Fruit fly (Drosophila melanogaster): ENCODE measurements around the gene CG10375.

Gene CG10375

DNA sequence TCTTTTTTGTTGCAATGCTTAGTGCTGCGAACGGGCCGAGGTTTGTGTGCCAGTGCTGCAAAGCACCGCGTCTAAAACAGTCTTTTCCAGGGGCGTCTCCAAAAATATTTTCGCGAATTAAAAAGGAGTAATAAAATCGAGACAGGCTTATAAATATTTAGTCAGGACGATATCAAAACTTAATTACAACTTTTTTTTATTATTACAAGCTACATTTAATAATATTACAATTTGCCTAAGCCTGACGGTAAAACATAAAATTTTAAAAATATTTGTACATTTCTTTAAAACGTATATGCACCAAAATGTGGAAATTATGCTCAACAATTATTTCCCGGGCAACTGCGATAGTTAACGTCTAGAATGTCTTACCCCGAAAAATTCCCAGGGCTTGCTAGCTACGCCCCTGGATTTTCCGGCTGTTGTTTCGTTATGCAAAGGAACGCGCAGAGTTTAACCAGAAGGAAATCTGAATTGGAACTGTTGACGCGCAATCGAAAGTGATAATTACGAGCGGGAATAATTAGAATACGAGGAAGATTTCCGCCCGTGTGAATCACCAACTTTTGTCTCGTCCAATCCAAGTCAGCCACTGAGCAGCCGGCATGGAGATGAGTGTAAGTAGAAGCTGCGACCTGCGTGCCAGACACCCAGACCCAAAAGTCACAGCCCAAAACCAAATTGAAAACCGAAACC lies 9.5 kb upstream of the CG10375 start, which contains the start of the genes PTPMT1 and Hrd3 (continued):
- TF ChIP-seq CG6683 (GFP tag; optimal IDR thresholded peaks at IDR 0.05) (peak; percentile 95), Dref (GFP tag; IDR thresholded peaks at IDR 0.05) (peak; percentile 46; the same call in 1 of the 2 replicates), Lim3 (GFP tag; IDR thresholded peaks at IDR 0.05) (peak; percentile 81), CG2199 (GFP tag; IDR thresholded peaks at IDR 0.05) (peak; percentile 78; the same call in 1 of the 3 replicates), mirr (GFP tag; optimal IDR thresholded peaks at IDR 0.05) (peak; percentile 91), CG3838 (GFP tag; optimal IDR thresholded peaks at IDR 0.05) (peak; percentile 97), Xrp1 (GFP tag; IDR thresholded peaks at IDR 0.05) (peak; percentile 97), z (GFP tag; IDR thresholded peaks at IDR 0.05) (no peak), pb (GFP tag; optimal IDR thresholded peaks at IDR 0.05) (peak; percentile 97), gro (GFP tag; optimal IDR thresholded peaks at IDR 0.05) (peak; percentile 97), en (GFP tag; optimal IDR thresholded peaks at IDR 0.05) (peak; percentile 92), CG2120 (GFP tag; optimal IDR thresholded peaks at IDR 0.05) (peak; percentile 99), tio (GFP tag; optimal IDR thresholded peaks at IDR 0.05) (peak; percentile 99), eyg (GFP tag; optimal IDR thresholded peaks at IDR 0.05) (peak; percentile 94), Hr3 (GFP tag; optimal IDR thresholded peaks at IDR 0.05) (peak; percentile 99), GATAe (GFP tag; conservative IDR thresholded peaks at IDR 0.05) (peak; percentile 88), E2f1 (GFP tag; IDR thresholded peaks at IDR 0.05) (peak; percentile 95), Dp (GFP tag; optimal IDR thresholded peaks at IDR 0.05) (peak; percentile 36), Gsc (GFP tag; IDR thresholded peaks at IDR 0.05) (peak; percentile 90), CG6689 (GFP tag; IDR thresholded peaks at IDR 0.05) (peak; percentile 98), eve (GFP tag; optimal IDR thresholded peaks at IDR 0.05) (peak in 1 of 2 experiments; percentile 75), hth (optimal IDR thresholded peaks at IDR 0.05) (no peak), Max (GFP tag; optimal IDR thresholded peaks at IDR 0.05) (peak; percentile 99), al (GFP tag; IDR thresholded peaks at IDR 0.05) (peak; percentile 94), CG10979 (tag; optimal IDR thresholded peaks at IDR 0.05) (peak; percentile 98), sd (tag; optimal IDR thresholded peaks at IDR 0.05) (peak; percentile 96), dmrt99B (tag; optimal IDR thresholded peaks at IDR 0.05) (peak; percentile 99), Opbp (GFP tag; IDR thresholded peaks at IDR 0.05; ENCODE audit: partially characterized antibody) (no peak), mld (GFP tag; IDR thresholded peaks at IDR 0.05; ENCODE audit: partially characterized antibody) (no peak), CG17912 (GFP tag; optimal IDR thresholded peaks at IDR 0.05) (peak; percentile 86), tin (GFP tag; optimal IDR thresholded peaks at IDR 0.05) (peak; percentile 99), gfzf (GFP tag; optimal IDR thresholded peaks at IDR 0.05) (peak; percentile 32), D19B (GFP tag; optimal IDR thresholded peaks at IDR 0.05) (peak; percentile 96), Meics (GFP tag; optimal IDR thresholded peaks at IDR 0.05) (peak; percentile 99), CG12299 (tag; optimal IDR thresholded peaks at IDR 0.05) (peak; percentile 96), C15 (GFP tag; IDR thresholded peaks at IDR 0.05) (peak; percentile 89; the same call in 2 of the 3 replicates), Fer3 (tag; optimal IDR thresholded peaks at IDR 0.05) (peak; percentile 97), Dip2 (GFP tag; IDR thresholded peaks at IDR 0.05) (peak; percentile 70), Atf3 (GFP tag; optimal IDR thresholded peaks at IDR 0.05) (peak; percentile 96), CG10959 (GFP tag; IDR thresholded peaks at IDR 0.05) (peak; percentile 92), corto (GFP tag; optimal IDR thresholded peaks at IDR 0.05) (peak; percentile 93), cwo (GFP tag; optimal IDR thresholded peaks at IDR 0.05) (peak; percentile 97), usp (GFP tag; optimal IDR thresholded peaks at IDR 0.05) (no peak), CG11456 (GFP tag; IDR thresholded peaks at IDR 0.05) (peak; percentile 95), E2f2 (GFP tag; IDR thresholded peaks at IDR 0.05) (peak; percentile 79), CG6654 (GFP tag; optimal IDR thresholded peaks at IDR 0.05) (peak; percentile 93), Ets97D (GFP tag; optimal IDR thresholded peaks at IDR 0.05) (peak; percentile 92), Lpt (GFP tag; optimal IDR thresholded peaks at IDR 0.05) (no peak), fd102C (GFP tag; optimal IDR thresholded peaks at IDR 0.05) (peak; percentile 73), B-H2 (GFP tag; optimal IDR thresholded peaks at IDR 0.05) (peak; percentile 97)

All from whole organism, embryonic.